Fruit fly (Drosophila melanogaster): ENCODE measurements around the gene CG34174.

Gene CG34174

dm6 chr2L:2238151-2238550 is 24.1 kb downstream of the CG34174 start, which contains the start of gene Tengl3:
TSS of gene Tengl3 (minus strand) at chr2L:2238251.
- TF ChIP-seq CG17801 (GFP tag; optimal IDR thresholded peaks at IDR 0.05; ENCODE audit: partially characterized antibody), result no peak

- TF ChIP-seq CG17801 (GFP tag; optimal IDR thresholded peaks at IDR 0.05; ENCODE audit: partially characterized antibody), result no peak
Observed at dm6 chr2L:2239284-2239683, 25.2 kb downstream of the CG34174 start, which contains the start of gene Tengl2. TSS of gene Tengl2 (minus strand) at chr2L:2239384.

- TF ChIP-seq CG17801 (GFP tag; optimal IDR thresholded peaks at IDR 0.05; ENCODE audit: partially characterized antibody), result no peak
Observed at dm6 chr2L:2240493-2240892, 26.4 kb downstream of the CG34174 start, which contains the start of gene Tengl1. TSS of gene Tengl1 (minus strand) at chr2L:2240593.

dm6 chr2L:2242139-2242538 is 28.1 kb downstream of the CG34174 start, which contains the start of gene CG4267:
TSS of gene CG4267 (plus strand) at chr2L:2242378.
- TF ChIP-seq CG17801 (GFP tag; optimal IDR thresholded peaks at IDR 0.05; ENCODE audit: partially characterized antibody), result peak; percentile 15

- no peak for TF ChIP-seq CG17801 (GFP tag; optimal IDR thresholded peaks at IDR 0.05; ENCODE audit: partially characterized antibody)
Observed at dm6 chr2L:2242783-2243182, 28.7 kb downstream of the CG34174 start.

- no peak for TF ChIP-seq CG17801 (GFP tag; optimal IDR thresholded peaks at IDR 0.05; ENCODE audit: partially characterized antibody)
Observed at dm6 chr2L:2249578-2249977, 35.5 kb downstream of the CG34174 start.

- no peak for TF ChIP-seq CG17801 (GFP tag; optimal IDR thresholded peaks at IDR 0.05; ENCODE audit: partially characterized antibody)
Observed at dm6 chr2L:2251175-2251574, 37.1 kb downstream of the CG34174 start, which contains the start of gene Ser12. TSS of gene Ser12 (minus strand) at chr2L:2251275.

- TF ChIP-seq CG17801 (GFP tag; optimal IDR thresholded peaks at IDR 0.05; ENCODE audit: partially characterized antibody), result no peak
Observed at dm6 chr2L:2252241-2252640, 38.2 kb downstream of the CG34174 start, which contains the start of gene CG17239. TSS of gene CG17239 (minus strand) at chr2L:2252341.

dm6 chr2L:2252745-2253144 is 38.7 kb downstream of the CG34174 start, which contains the start of gene CG17234:
TSS of gene CG17234 (plus strand) at chr2L:2253045.
- TF ChIP-seq CG17801 (GFP tag; optimal IDR thresholded peaks at IDR 0.05; ENCODE audit: partially characterized antibody), result no peak

dm6 chr2L:2254950-2255349 is 40.9 kb downstream of the CG34174 start, which contains the start of gene Send1:
TSS of gene Send1 (minus strand) at chr2L:2255050.
- no peak for TF ChIP-seq CG17801 (GFP tag; optimal IDR thresholded peaks at IDR 0.05; ENCODE audit: partially characterized antibody)

- no peak for TF ChIP-seq CG17801 (GFP tag; optimal IDR thresholded peaks at IDR 0.05; ENCODE audit: partially characterized antibody)
Observed at dm6 chr2L:2263142-2263541, 49.1 kb downstream of the CG34174 start, which contains the start of gene CG4270. TSS of gene CG4270 (plus strand) at chr2L:2263442.

Measured in ovary, adult (tissue).